Worm (Caenorhabditis elegans) whole organism, young adult: Measurements from ENCODE around the gene srx-87.

Experiments used
- B0261.1 ChIP-seq: sonication (generic microtip); optimal IDR thresholded peaks from 2 replicates; lab custom pipeline; 2016; ENCODE audit warnings: mild to moderate bottlenecking, missing genetic modification characterization, moderate library complexity, missing compliant biosample characterization
- C06A6.2 ChIP-seq: fragments of 200-800 bp; sonication (Bioruptor generic); conservative IDR thresholded peaks from 2 replicates; pipeline ENCODE4 v1.3.6; 2022; ENCODE audit warnings: missing genetic modification characterization, missing compliant biosample characterization
- F22D6.2 ChIP-seq: sonication (generic microtip); optimal IDR thresholded peaks from 2 replicates; lab custom pipeline; 2016; ENCODE audit warnings: mild to moderate bottlenecking, missing genetic modification characterization, missing compliant biosample characterization
- F39B2.1 ChIP-seq: fragments of 200-800 bp; sonication (Bioruptor generic); IDR thresholded peaks from 2 replicates; pipeline ENCODE4 v1.3.6; 2022; ENCODE audit warnings: missing genetic modification reagents, missing genetic modification characterization, missing compliant biosample characterization
- F57A8.1 ChIP-seq: fragments of 200-800 bp; sonication (Bioruptor generic); optimal IDR thresholded peaks from 2 replicates; lab custom pipeline; 2018; ENCODE audit warnings: mild to moderate bottlenecking, missing genetic modification characterization, moderate library complexity, missing compliant biosample characterization
- F57C9.4 ChIP-seq: sonication (generic microtip); optimal IDR thresholded peaks from 2 replicates; lab custom pipeline; 2017; ENCODE audit warnings: mild to moderate bottlenecking, missing genetic modification characterization, missing compliant biosample characterization
- K12H6.12 ChIP-seq: fragments of 200-800 bp; sonication (Bioruptor generic); optimal IDR thresholded peaks from 2 replicates; lab custom pipeline; 2018; ENCODE audit warnings: mild to moderate bottlenecking, missing genetic modification characterization, missing compliant biosample characterization
- T07F8.4 ChIP-seq: sonication (generic microtip); optimal IDR thresholded peaks from 2 replicates; lab custom pipeline; 2016; ENCODE audit warnings: mild to moderate bottlenecking, missing genetic modification characterization, moderate library complexity, missing compliant biosample characterization
- Y53G8AR.9 ChIP-seq: fragments of 200-800 bp; sonication (Bioruptor generic); conservative IDR thresholded peaks from 2 replicates; pipeline ENCODE4 v1.3.6; 2022; ENCODE audit warnings: missing genetic modification reagents, missing genetic modification characterization, missing compliant biosample characterization
- Y67H2A.10 ChIP-seq: fragments of 200-800 bp; sonication (Bioruptor generic); conservative IDR thresholded peaks from 2 replicates; pipeline ENCODE4 v1.3.6; 2022; ENCODE audit warnings: missing genetic modification reagents, missing genetic modification characterization, missing compliant biosample characterization
- akir-1 ChIP-seq: fragments of 200-800 bp; sonication (Bioruptor generic); optimal IDR thresholded peaks from 2 replicates; lab custom pipeline; 2018; ENCODE audit warnings: mild to moderate bottlenecking, missing genetic modification characterization, moderate library complexity, missing compliant biosample characterization
- aptf-2 ChIP-seq: fragments of 200-800 bp; sonication (Bioruptor generic); conservative IDR thresholded peaks from 2 replicates; pipeline ENCODE4 v1.3.6; 2022; ENCODE audit warnings: missing genetic modification reagents, missing genetic modification characterization, missing compliant biosample characterization
- aptf-3 ChIP-seq: fragments of 200-800 bp; sonication (Bioruptor generic); IDR thresholded peaks from 2 replicates; pipeline ENCODE4 v1.3.6; 2022; ENCODE audit warnings: missing genetic modification characterization, missing compliant biosample characterization
- athp-1 ChIP-seq: sonication (generic microtip); optimal IDR thresholded peaks from 2 replicates; lab custom pipeline; 2017; ENCODE audit warnings: mild to moderate bottlenecking, missing genetic modification characterization, missing compliant biosample characterization
- attf-3 ChIP-seq: fragments of 200-800 bp; sonication (Bioruptor generic); conservative IDR thresholded peaks from 2 replicates; pipeline ENCODE4 v1.3.6; 2022; ENCODE audit warnings: missing genetic modification reagents, missing genetic modification characterization, missing compliant biosample characterization
- attf-5 ChIP-seq: fragments of 200-800 bp; sonication (Bioruptor generic); optimal IDR thresholded peaks from 2 replicates; lab custom pipeline; 2018; ENCODE audit warnings: mild to moderate bottlenecking, missing genetic modification characterization, missing compliant biosample characterization
- cebp-1 ChIP-seq, 2 experiments: fragments of 200-800 bp in 1 of 2; sonication (Bioruptor generic) in 1 of 2; sonication (generic microtip) in 1 of 2; IDR thresholded peaks in 1 of 2; optimal IDR thresholded peaks in 1 of 2; 2 replicates each; pipeline versions ENCODE4 v1.3.6 to Lab custom; 2017 to 2022; ENCODE audit warnings: missing compliant biosample characterization in 2 of 2, missing genetic modification characterization in 2 of 2, mild to moderate bottlenecking in 1 of 2, missing genetic modification reagents in 1 of 2, moderate library complexity in 1 of 2
- cebp-2 ChIP-seq: fragments of 200-800 bp; sonication (Bioruptor generic); IDR thresholded peaks from 2 replicates; pipeline ENCODE4 v1.3.6; 2022; ENCODE audit warnings: missing genetic modification characterization, missing compliant biosample characterization
- ceh-27 ChIP-seq: fragments of 200-800 bp; sonication (Bioruptor generic); optimal IDR thresholded peaks from 2 replicates; lab custom pipeline; 2018; ENCODE audit warnings: mild to moderate bottlenecking, missing genetic modification characterization, moderate library complexity, missing compliant biosample characterization
- ceh-58 ChIP-seq: fragments of 200-800 bp; sonication (Bioruptor generic); IDR thresholded peaks from 2 replicates; pipeline ENCODE4 v1.3.6; 2022; ENCODE audit warnings: missing genetic modification characterization, missing compliant biosample characterization
- ceh-91 ChIP-seq: fragments of 200-800 bp; sonication (Bioruptor generic); IDR thresholded peaks from 2 replicates; pipeline ENCODE4 v1.3.6; 2022; ENCODE audit warnings: missing genetic modification reagents, missing genetic modification characterization, missing compliant biosample characterization
- dpl-1 ChIP-seq: fragments of 150-350 bp; optimal IDR thresholded peaks from 2 replicates; lab custom pipeline; 2014; ENCODE audit warnings: missing biosample characterization, missing genetic modification reagents, missing genetic modification characterization
- efl-1 ChIP-seq: fragments of 150-350 bp; optimal IDR thresholded peaks from 2 replicates; lab custom pipeline; 2014; ENCODE audit warnings: missing biosample characterization, missing genetic modification reagents, missing genetic modification characterization
- egl-18 ChIP-seq: fragments of 200-800 bp; sonication (Bioruptor generic); IDR thresholded peaks from 2 replicates; pipeline ENCODE4 v1.3.6; 2022; ENCODE audit warnings: missing genetic modification reagents, missing genetic modification characterization, missing compliant biosample characterization
- hlh-12 ChIP-seq: sonication (generic microtip); optimal IDR thresholded peaks from 2 replicates; lab custom pipeline; 2016; ENCODE audit warnings: missing genetic modification characterization, missing compliant biosample characterization
- lin-26 ChIP-seq: fragments of 200-800 bp; sonication (Bioruptor generic); IDR thresholded peaks from 2 replicates; pipeline ENCODE4 v1.3.6; 2022; ENCODE audit warnings: missing genetic modification reagents, missing genetic modification characterization, missing compliant biosample characterization
- lin-35 ChIP-seq, 3 experiments: fragments of 150-350 bp in 2 of 3; sonication (generic microtip) in 1 of 3; optimal IDR thresholded peaks; 2 replicates each; lab custom pipeline; 2014 to 2018; ENCODE audit warnings: missing biosample characterization in 3 of 3, missing genetic modification characterization in 3 of 3, missing genetic modification reagents in 3 of 3
- madf-10 ChIP-seq: sonication (generic microtip); optimal IDR thresholded peaks from 2 replicates; lab custom pipeline; 2016; ENCODE audit warnings: mild to moderate bottlenecking, missing genetic modification characterization, missing compliant biosample characterization
- mes-4 ChIP-seq: sonication (generic microtip); optimal IDR thresholded peaks from 2 replicates; lab custom pipeline; 2016; ENCODE audit warnings: missing genotype, missing genetic modification characterization, missing compliant biosample characterization
- nfya-1 ChIP-seq: sonication (generic microtip); optimal IDR thresholded peaks from 2 replicates; lab custom pipeline; 2017; ENCODE audit warnings: antibody characterized with exemption, missing compliant biosample characterization, missing genetic modification characterization, borderline replicate concordance; ENCODE audit not compliant: insufficient read depth
- nfya-2 ChIP-seq: fragments of 200-800 bp; sonication (Bioruptor generic); IDR thresholded peaks from 2 replicates; pipeline ENCODE4 v1.3.6; 2022; ENCODE audit warnings: missing genetic modification reagents, missing genetic modification characterization, missing compliant biosample characterization
- nhr-120 ChIP-seq: fragments of 200-800 bp; sonication (Bioruptor generic); IDR thresholded peaks from 2 replicates; pipeline ENCODE4 v1.3.6; 2022; ENCODE audit warnings: missing genetic modification characterization, missing compliant biosample characterization
- nhr-179 ChIP-seq: sonication (generic microtip); optimal IDR thresholded peaks from 2 replicates; lab custom pipeline; 2016; ENCODE audit warnings: mild to moderate bottlenecking, missing genetic modification characterization, missing compliant biosample characterization
- pbrm-1 ChIP-seq: fragments of 200-800 bp; sonication (Bioruptor generic); IDR thresholded peaks from 2 replicates; pipeline ENCODE4 v1.3.6; 2022; ENCODE audit warnings: missing genetic modification reagents, missing genetic modification characterization, missing compliant biosample characterization
- rcor-1 ChIP-seq: fragments of 200-800 bp; sonication (Bioruptor generic); IDR thresholded peaks from 2 replicates; pipeline ENCODE4 v1.3.6; 2022; ENCODE audit warnings: missing genetic modification reagents, missing genetic modification characterization, missing compliant biosample characterization
- sdz-38 ChIP-seq: sonication (generic microtip); optimal IDR thresholded peaks from 2 replicates; lab custom pipeline; 2016; ENCODE audit warnings: missing genotype, missing genetic modification characterization, missing compliant biosample characterization
- snpc-3.4 ChIP-seq: sonication (generic microtip); optimal IDR thresholded peaks from 2 replicates; lab custom pipeline; 2017; ENCODE audit warnings: missing genetic modification characterization, mild to moderate bottlenecking, missing compliant biosample characterization, antibody characterized with exemption, moderate library complexity, missing genotype, missing genetic modification reagents
- tbx-9 ChIP-seq: sonication (generic microtip); optimal IDR thresholded peaks from 2 replicates; lab custom pipeline; 2016; ENCODE audit warnings: borderline replicate concordance, missing genetic modification characterization, inconsistent platforms, missing compliant biosample characterization
- unc-130 ChIP-seq: sonication (generic microtip); optimal IDR thresholded peaks from 2 replicates; lab custom pipeline; 2016; ENCODE audit warnings: missing genetic modification reagents, missing genetic modification characterization, missing compliant biosample characterization
- unc-62 ChIP-seq: fragments of 150-350 bp; optimal IDR thresholded peaks from 2 replicates; lab custom pipeline; 2014; ENCODE audit warnings: missing biosample characterization, missing genetic modification reagents, missing genetic modification characterization
- zfh-2 ChIP-seq: fragments of 200-800 bp; sonication (Bioruptor generic); conservative IDR thresholded peaks from 2 replicates; pipeline ENCODE4 v1.3.6; 2022; ENCODE audit warnings: missing genetic modification reagents, missing genetic modification characterization, missing compliant biosample characterization
- zim-3 ChIP-seq: sonication (generic microtip); optimal IDR thresholded peaks from 2 replicates; lab custom pipeline; 2017; ENCODE audit warnings: mild to moderate bottlenecking, missing genetic modification characterization, moderate library complexity, missing compliant biosample characterization
- ztf-18 ChIP-seq: sonication (generic microtip); optimal IDR thresholded peaks from 2 replicates; lab custom pipeline; 2016; ENCODE audit warnings: missing genotype, mild to moderate bottlenecking, missing genetic modification characterization, missing compliant biosample characterization
- ztf-26 ChIP-seq: sonication (generic microtip); optimal IDR thresholded peaks from 2 replicates; lab custom pipeline; 2017; ENCODE audit warnings: missing genetic modification characterization, missing compliant biosample characterization
- ztf-6 ChIP-seq: fragments of 200-800 bp; sonication (Bioruptor generic); IDR thresholded peaks from 2 replicates; pipeline ENCODE4 v1.3.6; 2022; ENCODE audit warnings: missing genetic modification reagents, missing genetic modification characterization, missing compliant biosample characterization

The srx-87 gene

ce11 chrV:11532964-11533363, 31.7 kb upstream of the srx-87 start:
- TF ChIP-seq F57A8.1 (GFP tag; lab: Kevin White, UChicago) (no peak), B0261.1 (tag; lab: Kevin White, UChicago) (no peak), Y53G8AR.9 (GFP tag; lab: Robert Waterston, UW) (0 out of 2 replicates have a peak, but pooled peaks have one; percentile 19), aptf-2 (no peak), akir-1 (GFP tag; lab: Kevin White, UChicago) (peak; percentile 74), aptf-3 (GFP tag; lab: Robert Waterston, UW) (no peak), hlh-12 (tag; lab: Kevin White, UChicago) (no peak), ztf-6 (GFP tag; lab: Robert Waterston, UW) (no peak), rcor-1 (no peak), athp-1 (tag; lab: Kevin White, UChicago) (no peak), zim-3 (no peak), F39B2.1 (GFP tag; lab: Robert Waterston, UW) (no peak), K12H6.12 (tag; lab: Kevin White, UChicago) (no peak), cebp-2 (no peak), madf-10 (tag; lab: Kevin White, UChicago) (no peak), attf-5 (GFP tag; lab: Kevin White, UChicago) (no peak), attf-3 (GFP tag; lab: Robert Waterston, UW) (no peak), dpl-1 (GFP tag; lab: Kevin White, UChicago) (no peak), nfya-1 (no peak), F57C9.4 (no peak), mes-4 (tag; lab: Kevin White, UChicago) (no peak), F22D6.2 (tag; lab: Kevin White, UChicago) (no peak), C06A6.2 (GFP tag; lab: Robert Waterston, UW) (0 out of 2 replicates have a peak, but pooled peaks have one; percentile 37), ceh-58 (GFP tag; lab: Robert Waterston, UW) (0 out of 2 replicates have a peak, but pooled peaks have one; percentile 33), ceh-91 (GFP tag; lab: Robert Waterston, UW) (0 out of 2 replicates have a peak, but pooled peaks have one; percentile 23), sdz-38 (tag; lab: Kevin White, UChicago) (no peak), cebp-1 (GFP tag; IDR thresholded peaks at IDR 0.05; lab: Robert Waterston, UW) (no peak), cebp-1 (tag; optimal IDR thresholded peaks at IDR 0.05; lab: Kevin White, UChicago) (peak; percentile 16), efl-1 (GFP tag; lab: Kevin White, UChicago) (no peak), nhr-179 (tag; lab: Kevin White, UChicago) (no peak), egl-18 (GFP tag; lab: Robert Waterston, UW) (no peak), zfh-2 (peak; percentile 82), lin-26 (0 out of 2 replicates have a peak, but pooled peaks have one; percentile 17), lin-35 (GFP tag; optimal IDR thresholded peaks at IDR 0.05; lab: Kevin White, UChicago) (no peak), snpc-3.4 (tag; lab: Kevin White, UChicago) (no peak), T07F8.4 (tag; lab: Kevin White, UChicago) (no peak), ceh-27 (GFP tag; lab: Kevin White, UChicago) (peak; percentile 27), ztf-18 (tag; lab: Kevin White, UChicago) (no peak), unc-62 (GFP tag; lab: Kevin White, UChicago) (no peak), ztf-26 (tag; lab: Kevin White, UChicago) (no peak), nhr-120 (GFP tag; lab: Robert Waterston, UW) (0 out of 2 replicates have a peak, but pooled peaks have one; percentile 75), nfya-2 (GFP tag; lab: Robert Waterston, UW) (no peak), tbx-9 (no peak), Y67H2A.10 (GFP tag; lab: Robert Waterston, UW) (no peak), unc-130 (GFP tag; lab: Kevin White, UChicago) (no peak), pbrm-1 (GFP tag; lab: Robert Waterston, UW) (peak; percentile 49; the same call in 1 of the 2 replicates)
